Fruit fly (Drosophila melanogaster) whole organism, wandering third instar larva: ENCODE results near the gene CG42818.

Source experiments
- Abd-B ChIP-seq: fragments of >200 bp; optimal IDR thresholded peaks from 2 replicates; lab custom pipeline; 2017; ENCODE audit warnings: missing biosample characterization, missing genetic modification characterization
- CG32264 ChIP-seq: fragments of 200-800 bp; sonication (Bioruptor generic); optimal IDR thresholded peaks from 2 replicates; lab custom pipeline; 2016; ENCODE audit warnings: missing biosample characterization, missing genetic modification characterization
- CrebA ChIP-seq: fragments of 200-800 bp; sonication (Bioruptor generic); optimal IDR thresholded peaks from 2 replicates; lab custom pipeline; 2016; ENCODE audit warnings: missing biosample characterization, mild to moderate bottlenecking, missing genetic modification characterization, borderline replicate concordance
- Dfd ChIP-seq: fragments of >200 bp; optimal IDR thresholded peaks from 2 replicates; lab custom pipeline; 2017; ENCODE audit warnings: missing biosample characterization, missing genetic modification characterization
- Dif ChIP-seq: fragments of 200-275, 200-300 bp; sonication (Bioruptor generic); optimal IDR thresholded peaks from 2 replicates; lab custom pipeline; 2018; ENCODE audit warnings: missing biosample characterization, missing genetic modification characterization; ENCODE audit not compliant: partially characterized antibody
- GATAd ChIP-seq: sonication (Bioruptor generic); optimal IDR thresholded peaks from 2 replicates; lab custom pipeline; 2016; ENCODE audit warnings: missing biosample characterization, missing genetic modification characterization
- HLH106 ChIP-seq: fragments of 200-800 bp; optimal IDR thresholded peaks from 3 replicates; lab custom pipeline; 2019; ENCODE audit warnings: missing biosample characterization, mild to moderate bottlenecking, missing genetic modification characterization, moderate library complexity
- Hr78 ChIP-seq: fragments of >200 bp; optimal IDR thresholded peaks from 2 replicates; lab custom pipeline; 2017; ENCODE audit warnings: missing biosample characterization, missing genetic modification characterization
- Hr83 ChIP-seq: fragments of 200-300 bp; sonication (Bioruptor generic); optimal IDR thresholded peaks from 2 replicates; lab custom pipeline; 2016; ENCODE audit warnings: missing biosample characterization, mild to moderate bottlenecking, missing genetic modification characterization, moderate library complexity; ENCODE audit not compliant: poor library complexity, severe bottlenecking
- Mio ChIP-seq: sonication (Bioruptor generic); optimal IDR thresholded peaks from 2 replicates; lab custom pipeline; 2016; ENCODE audit warnings: missing biosample characterization, missing genetic modification characterization
- Myc ChIP-seq: fragments of >200 bp; optimal IDR thresholded peaks from 2 replicates; lab custom pipeline; 2017
- N ChIP-seq: fragments of >200 bp; optimal IDR thresholded peaks from 2 replicates; lab custom pipeline; 2018; ENCODE audit warnings: missing biosample characterization, missing external identifiers, missing genetic modification characterization
- OdsH ChIP-seq: fragments of 200-800 bp; sonication (Bioruptor generic); optimal IDR thresholded peaks from 2 replicates; lab custom pipeline; 2016; ENCODE audit warnings: missing biosample characterization, mild to moderate bottlenecking, missing genetic modification characterization
- Rel ChIP-seq, 2 experiments: fragments of 200-800 bp; sonication (Bioruptor generic) in 1 of 2; optimal IDR thresholded peaks; 2 replicates in 1 of 2; 3 replicates in 1 of 2; lab custom pipeline; 2016 to 2019; ENCODE audit warnings: mild to moderate bottlenecking in 2 of 2, missing biosample characterization in 2 of 2, missing genetic modification characterization in 2 of 2, moderate library complexity in 1 of 2
- Sp1 ChIP-seq: fragments of 200-800 bp; sonication (Bioruptor generic); optimal IDR thresholded peaks from 3 replicates; lab custom pipeline; 2019; ENCODE audit warnings: missing biosample characterization, mild to moderate bottlenecking, missing genetic modification characterization, moderate library complexity
- Vsx2 ChIP-seq: fragments of 200-300, 225-300 bp; sonication (Bioruptor generic); optimal IDR thresholded peaks from 2 replicates; lab custom pipeline; 2018; ENCODE audit warnings: missing biosample characterization, missing genetic modification characterization; ENCODE audit not compliant: partially characterized antibody
- br ChIP-seq: fragments of 200-800 bp; sonication (Bioruptor generic); optimal IDR thresholded peaks from 2 replicates; lab custom pipeline; 2016; ENCODE audit warnings: missing biosample characterization, missing genetic modification characterization
- brk ChIP-seq: fragments of 200-800 bp; sonication (Bioruptor generic); optimal IDR thresholded peaks from 2 replicates; lab custom pipeline; 2016; ENCODE audit warnings: missing biosample characterization, mild to moderate bottlenecking, missing genetic modification characterization
- dl ChIP-seq, 2 experiments: fragments of 175-275, 200-275 bp in 1 of 2; fragments of 200-275 bp in 1 of 2; sonication (Bioruptor generic); optimal IDR thresholded peaks; lab custom pipeline; 2018; ENCODE audit warnings: mild to moderate bottlenecking in 2 of 2, missing biosample characterization in 2 of 2, missing genetic modification characterization in 2 of 2, moderate library complexity in 2 of 2; ENCODE audit not compliant: partially characterized antibody in 2 of 2, insufficient read depth in 1 of 2
- dmrt93B ChIP-seq: fragments of 200-800 bp; sonication (Bioruptor generic); optimal IDR thresholded peaks from 2 replicates; lab custom pipeline; 2018; ENCODE audit warnings: missing biosample characterization, mild to moderate bottlenecking, missing genetic modification characterization
- dsf ChIP-seq: sonication (Bioruptor generic); optimal IDR thresholded peaks from 2 replicates; lab custom pipeline; 2016; ENCODE audit warnings: missing biosample characterization, missing genetic modification characterization, borderline replicate concordance
- ey ChIP-seq: fragments of 200-800 bp; sonication (Bioruptor generic); optimal IDR thresholded peaks from 2 replicates; lab custom pipeline; 2016; ENCODE audit warnings: missing biosample characterization, missing genetic modification characterization
- foxo ChIP-seq, 2 experiments: fragments of 200-800 bp; sonication (Bioruptor generic); optimal IDR thresholded peaks; 2 replicates in 1 of 2; 3 replicates in 1 of 2; lab custom pipeline; 2016 to 2017; ENCODE audit warnings: missing biosample characterization in 2 of 2, missing genetic modification characterization in 2 of 2
- fru ChIP-seq: fragments of 200-800 bp; sonication (Bioruptor generic); optimal IDR thresholded peaks from 3 replicates; lab custom pipeline; 2016; ENCODE audit warnings: missing biosample characterization, mild to moderate bottlenecking, missing genetic modification characterization
- h ChIP-seq: fragments of 200-800 bp; sonication (Bioruptor generic); optimal IDR thresholded peaks from 3 replicates; lab custom pipeline; 2016; ENCODE audit warnings: missing biosample characterization, mild to moderate bottlenecking, missing genetic modification characterization
- jim ChIP-seq: fragments of 175-275, 200-325 bp; sonication (Bioruptor generic); optimal IDR thresholded peaks from 2 replicates; lab custom pipeline; 2016; ENCODE audit warnings: missing biosample characterization, mild to moderate bottlenecking, missing genetic modification characterization
- lola ChIP-seq: fragments of >200 bp; optimal IDR thresholded peaks from 2 replicates; lab custom pipeline; 2017; ENCODE audit warnings: missing biosample characterization, missing genetic modification characterization
- psq ChIP-seq: fragments of 200-800 bp; sonication (Bioruptor generic); optimal IDR thresholded peaks from 3 replicates; lab custom pipeline; 2017; ENCODE audit warnings: missing biosample characterization, mild to moderate bottlenecking, missing genetic modification characterization, moderate library complexity
- rgr ChIP-seq: fragments of 200-800 bp; sonication (Bioruptor generic); optimal IDR thresholded peaks from 3 replicates; lab custom pipeline; 2016; ENCODE audit warnings: missing biosample characterization, mild to moderate bottlenecking, missing genetic modification characterization
- sage ChIP-seq: fragments of 200-800 bp; sonication (Bioruptor generic); optimal IDR thresholded peaks from 2 replicates; lab custom pipeline; 2016; ENCODE audit warnings: missing biosample characterization, mild to moderate bottlenecking, missing genetic modification characterization
- sv ChIP-seq: fragments of 200-800 bp; sonication (Bioruptor generic); optimal IDR thresholded peaks from 3 replicates; lab custom pipeline; 2016; ENCODE audit warnings: missing biosample characterization, missing genetic modification characterization
- usp ChIP-seq: fragments of >200 bp; optimal IDR thresholded peaks from 2 replicates; lab custom pipeline; 2017; ENCODE audit warnings: missing biosample characterization, missing genetic modification characterization
- woc ChIP-seq: sonication (Bioruptor generic); optimal IDR thresholded peaks from 2 replicates; lab custom pipeline; 2016; ENCODE audit warnings: missing biosample characterization, mild to moderate bottlenecking, missing genetic modification characterization

Gene CG42818

DNA sequence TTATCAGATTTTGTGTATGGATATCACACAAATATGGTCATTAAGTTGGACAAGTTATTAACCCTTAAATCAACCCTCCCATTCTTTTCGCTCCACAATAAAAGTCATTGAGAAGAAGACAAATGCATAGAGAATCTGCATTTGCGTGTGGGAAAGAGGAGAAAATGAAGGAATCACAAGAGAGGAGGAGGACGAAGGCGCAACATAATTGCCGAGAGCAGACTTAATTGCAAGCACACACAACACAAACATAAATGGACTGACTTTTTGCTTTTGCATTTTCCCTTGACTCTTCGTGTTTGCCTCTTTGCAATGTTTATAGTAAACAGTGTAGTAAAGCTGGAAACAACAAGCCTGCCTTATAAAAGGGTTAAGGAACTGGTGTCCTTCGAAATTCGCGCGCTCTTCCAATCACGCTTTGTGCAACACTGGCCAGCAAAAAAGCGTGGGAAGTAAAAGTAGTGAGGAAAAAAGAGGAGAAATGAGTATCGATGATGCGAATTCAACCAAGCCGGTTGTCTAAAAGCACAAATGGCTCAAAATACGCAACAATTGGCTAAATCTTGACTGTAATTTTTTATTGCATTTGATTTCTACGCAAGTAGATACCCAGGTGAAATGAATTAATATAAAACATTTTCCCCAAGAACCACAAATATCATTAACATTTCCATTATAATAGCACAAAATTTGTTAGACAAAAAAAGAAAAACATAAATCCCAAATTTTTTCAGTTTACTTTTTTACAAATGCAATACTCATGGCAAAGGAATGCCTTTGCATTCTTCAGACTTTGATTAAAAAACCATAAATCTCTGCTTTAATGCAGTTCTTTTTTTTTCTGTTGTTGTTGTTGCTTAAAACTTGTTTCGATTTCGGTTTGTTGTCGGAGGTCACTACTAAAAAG lies 25.7 kb downstream of the CG42818 start:
- TF ChIP-seq foxo (GFP tag; optimal IDR thresholded peaks at IDR 0.05; lab: Kevin White, UChicago) (peak in 1 of 2 experiments; percentile 18), Rel (GFP tag; optimal IDR thresholded peaks at IDR 0.05; lab: Kevin White, UChicago) (no peak), Rel (tag; optimal IDR thresholded peaks at IDR 0.05; lab: Kevin White, UChicago) (no peak), lola (no peak), Vsx2 (GFP tag; lab: Kevin White, UChicago) (no peak), fru (no peak), rgr (GFP tag; lab: Kevin White, UChicago) (no peak), GATAd (no peak), N (no peak), ey (GFP tag; lab: Kevin White, UChicago) (peak; percentile 3), br (GFP tag; lab: Kevin White, UChicago) (no peak), psq (GFP tag; lab: Kevin White, UChicago) (peak; percentile 82), jim (no peak), sv (GFP tag; lab: Kevin White, UChicago) (no peak), dmrt93B (GFP tag; lab: Kevin White, UChicago) (no peak), brk (GFP tag; lab: Kevin White, UChicago) (no peak), Hr83 (GFP tag; lab: Kevin White, UChicago) (peak; percentile 27), Mio (no peak), woc (GFP tag; lab: Kevin White, UChicago) (no peak), CG32264 (GFP tag; lab: Kevin White, UChicago) (no peak)

DNA sequence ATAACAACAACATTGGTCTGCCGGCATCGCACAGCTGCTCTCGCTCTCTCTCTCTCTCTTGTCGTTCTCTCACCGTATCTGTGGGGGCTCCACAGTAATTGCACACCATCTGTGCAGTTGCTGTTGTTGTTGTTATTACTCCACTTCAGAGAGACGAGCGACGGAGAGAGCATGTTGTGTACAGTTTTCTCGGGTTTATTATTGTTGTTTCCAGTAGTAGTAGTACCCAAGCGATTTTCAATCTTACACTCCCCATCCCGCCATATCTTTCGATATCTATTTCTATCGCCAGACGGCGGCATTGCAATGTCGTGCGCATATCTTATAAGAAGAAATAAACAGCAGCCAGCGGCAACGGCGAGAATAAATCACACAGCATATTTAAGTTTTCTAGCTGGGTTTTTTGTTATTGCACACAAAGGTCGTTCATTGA lies 26.4 kb downstream of the CG42818 start:
- no peak for TF ChIP-seq Rel (GFP tag; optimal IDR thresholded peaks at IDR 0.05; lab: Kevin White, UChicago)
- peak; percentile 53 for TF ChIP-seq Rel (tag; optimal IDR thresholded peaks at IDR 0.05; lab: Kevin White, UChicago)
- no peak for TF ChIP-seq sv (GFP tag; lab: Kevin White, UChicago)
- no peak for TF ChIP-seq CrebA (GFP tag; lab: Kevin White, UChicago)
- TF ChIP-seq CG32264 (GFP tag; lab: Kevin White, UChicago) = no peak
- no peak for TF ChIP-seq OdsH
- TF ChIP-seq Dif = peak; percentile 77
- TF ChIP-seq Hr83 (GFP tag; lab: Kevin White, UChicago) = no peak
- TF ChIP-seq dl (GFP tag; optimal IDR thresholded peaks at IDR 0.05; lab: Kevin White, UChicago; ENCODE audit: insufficient read depth in 1 of 2, partially characterized antibody in 2 of 2) = peak; percentile 67 to 71
- no peak for TF ChIP-seq Sp1 (GFP tag; lab: Kevin White, UChicago)
- TF ChIP-seq GATAd = no peak
- TF ChIP-seq sage (GFP tag; lab: Kevin White, UChicago) = no peak
- TF ChIP-seq Vsx2 (GFP tag; lab: Kevin White, UChicago) = peak; percentile 44
- no peak for TF ChIP-seq HLH106 (tag; lab: Kevin White, UChicago)
- no peak for TF ChIP-seq jim
- TF ChIP-seq dmrt93B (GFP tag; lab: Kevin White, UChicago) = no peak
- no peak for TF ChIP-seq usp (GFP tag; lab: Kevin White, UChicago)
- TF ChIP-seq h (GFP tag; lab: Kevin White, UChicago) = no peak
- TF ChIP-seq fru = peak; percentile 86
- TF ChIP-seq Hr78 (GFP tag; lab: Kevin White, UChicago) = no peak
- TF ChIP-seq Abd-B = no peak

dm6 chr2L:16268869-16269231 lies 27.1 kb downstream of the CG42818 start:
- TF ChIP-seq CrebA (GFP tag; lab: Kevin White, UChicago) (no peak), Dfd (GFP tag; lab: Kevin White, UChicago) (no peak), Rel (GFP tag; optimal IDR thresholded peaks at IDR 0.05; lab: Kevin White, UChicago) (no peak), Rel (tag; optimal IDR thresholded peaks at IDR 0.05; lab: Kevin White, UChicago) (no peak), N (no peak), GATAd (no peak), Myc (lab: Kevin White, UChicago) (no peak), dsf (no peak)
